Fruit fly (Drosophila melanogaster) whole organism, embryonic: ENCODE data around the gene Ugt305A1.

Experiments
- Abd-B ChIP-seq: fragments of 200-800 bp; sonication (Bioruptor generic); optimal IDR thresholded peaks from 2 replicates; lab custom pipeline; 2018; ENCODE audit warnings: missing biosample characterization, mild to moderate bottlenecking, missing genetic modification characterization, moderate library complexity
- CG10543 ChIP-seq: fragments of 200-800 bp; sonication (Bioruptor generic); optimal IDR thresholded peaks from 3 replicates; lab custom pipeline; 2017; ENCODE audit warnings: missing biosample characterization, mild to moderate bottlenecking, missing genetic modification characterization, moderate library complexity
- CG11085 ChIP-seq: fragments of 200-800 bp; sonication (Bioruptor generic); IDR thresholded peaks from 2 replicates; pipeline ENCODE4 v1.3.6; 2022; ENCODE audit warnings: missing biosample characterization, missing genetic modification characterization
- CG13287 ChIP-seq: fragments of 200-800 bp; sonication (Bioruptor generic); IDR thresholded peaks from 2 replicates; pipeline ENCODE4 v1.3.6; 2022; ENCODE audit warnings: missing biosample characterization, missing genetic modification characterization; ENCODE audit not compliant: partially characterized antibody
- CG13894 ChIP-seq: fragments of 200-800 bp; sonication (Bioruptor generic); optimal IDR thresholded peaks from 3 replicates; lab custom pipeline; 2018; ENCODE audit warnings: missing biosample characterization, mild to moderate bottlenecking, missing genetic modification characterization, moderate library complexity
- CG14710 ChIP-seq: fragments of 200-800 bp; sonication (Bioruptor generic); optimal IDR thresholded peaks from 3 replicates; lab custom pipeline; 2019; ENCODE audit warnings: missing biosample characterization, mild to moderate bottlenecking, missing genetic modification characterization, moderate library complexity
- CG17385 ChIP-seq: fragments of 200-800 bp; sonication (Bioruptor generic); optimal IDR thresholded peaks from 3 replicates; lab custom pipeline; 2018; ENCODE audit warnings: missing biosample characterization, mild to moderate bottlenecking, missing genetic modification characterization
- CG17829 ChIP-seq: fragments of 200-800 bp; optimal IDR thresholded peaks from 2 replicates; lab custom pipeline; 2019; ENCODE audit warnings: missing biosample characterization, mild to moderate bottlenecking, missing genetic modification characterization, moderate library complexity
- CG2199 ChIP-seq: fragments of 200-800 bp; sonication (Bioruptor generic); IDR thresholded peaks from 3 replicates; pipeline ENCODE4 v1.3.6; 2022; ENCODE audit warnings: missing biosample characterization, missing genetic modification characterization
- CG31365 ChIP-seq: fragments of 200-800 bp; sonication (Bioruptor generic); optimal IDR thresholded peaks from 2 replicates; lab custom pipeline; 2018; ENCODE audit warnings: missing biosample characterization, mild to moderate bottlenecking, missing genetic modification characterization
- CG42726 ChIP-seq: fragments of 200-800 bp; sonication (Bioruptor generic); IDR thresholded peaks from 2 replicates; pipeline ENCODE4 v1.3.6; 2022; ENCODE audit warnings: missing biosample characterization, missing genetic modification characterization; ENCODE audit not compliant: partially characterized antibody
- CG4360 ChIP-seq: fragments of 200-800 bp; sonication (Bioruptor generic); IDR thresholded peaks from 2 replicates; pipeline ENCODE4 v1.3.6; 2022; ENCODE audit warnings: missing biosample characterization, missing genetic modification characterization
- CG4820 ChIP-seq: fragments of 200-800 bp; sonication (Bioruptor generic); optimal IDR thresholded peaks from 3 replicates; lab custom pipeline; 2016; ENCODE audit warnings: missing biosample characterization, missing genetic modification characterization
- CG6765 ChIP-seq: fragments of 200-800 bp; sonication (Bioruptor generic); optimal IDR thresholded peaks from 3 replicates; lab custom pipeline; 2017; ENCODE audit warnings: missing biosample characterization, mild to moderate bottlenecking, missing genetic modification characterization
- CG7987 ChIP-seq: fragments of 200-800 bp; sonication (Bioruptor generic); optimal IDR thresholded peaks from 2 replicates; lab custom pipeline; 2018; ENCODE audit warnings: missing biosample characterization, mild to moderate bottlenecking, missing genetic modification characterization, moderate library complexity
- CG8290 ChIP-seq, 3 experiments: fragments of 200-800 bp; sonication (Bioruptor generic); optimal IDR thresholded peaks; 2 replicates each; lab custom pipeline; 2016 to 2019; ENCODE audit warnings: missing biosample characterization in 3 of 3, missing genetic modification characterization in 3 of 3, mild to moderate bottlenecking in 2 of 3, moderate library complexity in 1 of 3
- Camta ChIP-seq: fragments of 200-800 bp; sonication (Bioruptor generic); optimal IDR thresholded peaks from 2 replicates; lab custom pipeline; 2016; ENCODE audit warnings: missing biosample characterization, missing genetic modification characterization
- Dfd ChIP-seq, 2 experiments: fragments of >200 bp; optimal IDR thresholded peaks; 2 replicates each; lab custom pipeline; 2017; ENCODE audit warnings: missing biosample characterization in 2 of 2, missing genetic modification characterization in 2 of 2
- E2f2 ChIP-seq: fragments of 200-800 bp; sonication (Bioruptor generic); IDR thresholded peaks from 2 replicates; pipeline ENCODE4 v1.3.6; 2022; ENCODE audit warnings: missing biosample characterization, missing genetic modification characterization
- Opbp ChIP-seq: fragments of 200-800 bp; sonication (Bioruptor generic); IDR thresholded peaks from 3 replicates; pipeline ENCODE4 v1.3.6; 2022; ENCODE audit warnings: missing biosample characterization, missing genetic modification characterization; ENCODE audit not compliant: partially characterized antibody
- Pdp1 ChIP-seq, 2 experiments: fragments of 200-800 bp; sonication (Bioruptor generic); optimal IDR thresholded peaks; 3 replicates each; lab custom pipeline; 2016; ENCODE audit warnings: missing biosample characterization in 2 of 2, missing genetic modification characterization in 2 of 2, mild to moderate bottlenecking in 1 of 2, moderate library complexity in 1 of 2
- Rfx ChIP-seq: fragments of 200-800 bp; sonication (Bioruptor generic); IDR thresholded peaks from 2 replicates; pipeline ENCODE4 v1.3.6; 2022; ENCODE audit warnings: missing biosample characterization, missing genetic modification characterization
- Stat92E ChIP-seq, 3 experiments: fragments of >200 bp in 2 of 3; fragments of 200-800 bp in 1 of 3; sonication (Bioruptor generic) in 1 of 3; optimal IDR thresholded peaks; 2 replicates each; lab custom pipeline; 2017 to 2019; ENCODE audit warnings: missing biosample characterization in 3 of 3, missing genetic modification characterization in 3 of 3, mild to moderate bottlenecking in 1 of 3, moderate library complexity in 1 of 3
- Trl ChIP-seq, 3 experiments: fragments of >200 bp in 2 of 3; fragments of 200-800 bp in 1 of 3; sonication (Bioruptor generic) in 1 of 3; optimal IDR thresholded peaks; 2 replicates in 1 of 3; 3 replicates in 2 of 3; lab custom pipeline; 2016 to 2017; ENCODE audit warnings: missing biosample characterization in 1 of 3, missing genetic modification characterization in 1 of 3
- al ChIP-seq: fragments of 200-800 bp; sonication (Bioruptor generic); IDR thresholded peaks from 2 replicates; pipeline ENCODE4 v1.3.6; 2022; ENCODE audit warnings: missing biosample characterization, missing genetic modification characterization
- bbx ChIP-seq: fragments of 200-800 bp; sonication (Bioruptor generic); IDR thresholded peaks from 2 replicates; pipeline ENCODE4 v1.3.6; 2022; ENCODE audit warnings: missing biosample characterization, missing genetic modification characterization; ENCODE audit not compliant: partially characterized antibody
- chinmo ChIP-seq: fragments of 200-800 bp; sonication (Bioruptor generic); IDR thresholded peaks from 4 replicates; pipeline ENCODE4 v1.3.6; 2022; ENCODE audit warnings: missing biosample characterization, missing genetic modification characterization; ENCODE audit not compliant: partially characterized antibody
- ci ChIP-seq: fragments of 200-800 bp; sonication (Bioruptor generic); IDR thresholded peaks from 3 replicates; pipeline ENCODE4 v1.3.6; 2022; ENCODE audit warnings: missing biosample characterization, missing genetic modification characterization
- dati ChIP-seq: fragments of 200-800 bp; sonication (Bioruptor generic); IDR thresholded peaks from 2 replicates; pipeline ENCODE4 v1.3.6; 2022; ENCODE audit warnings: missing biosample characterization, missing genetic modification characterization
- grau ChIP-seq: fragments of 200-800 bp; optimal IDR thresholded peaks from 3 replicates; lab custom pipeline; 2019; ENCODE audit warnings: missing biosample characterization, mild to moderate bottlenecking, missing genetic modification characterization, moderate library complexity
- hbn ChIP-seq: fragments of 200-800 bp; sonication (Bioruptor generic); IDR thresholded peaks from 2 replicates; pipeline ENCODE4 v1.3.6; 2022; ENCODE audit warnings: missing biosample characterization, missing genetic modification characterization; ENCODE audit not compliant: partially characterized antibody
- klu ChIP-seq: fragments of 200-800 bp; sonication (Bioruptor generic); IDR thresholded peaks from 2 replicates; pipeline ENCODE4 v1.3.6; 2022; ENCODE audit warnings: missing biosample characterization, missing genetic modification characterization
- kni ChIP-seq: fragments of 200-800 bp; sonication (Bioruptor generic); optimal IDR thresholded peaks from 3 replicates; lab custom pipeline; 2017; ENCODE audit warnings: mild to moderate bottlenecking, missing biosample characterization, missing genetic modification reagents, missing genetic modification characterization
- lov ChIP-seq, 2 experiments: fragments of 200-800 bp in 1 of 2; fragments of >200 bp in 1 of 2; sonication (Bioruptor generic) in 1 of 2; IDR thresholded peaks in 1 of 2; optimal IDR thresholded peaks in 1 of 2; 2 replicates in 1 of 2; 3 replicates in 1 of 2; pipeline versions ENCODE4 v1.3.6 to Lab custom; 2017 to 2022; ENCODE audit warnings: missing biosample characterization in 1 of 2, missing genetic modification characterization in 1 of 2
- nmo ChIP-seq: fragments of 200-800 bp; sonication (Bioruptor generic); optimal IDR thresholded peaks from 2 replicates; lab custom pipeline; 2018; ENCODE audit warnings: missing biosample characterization, mild to moderate bottlenecking, missing genetic modification characterization, moderate library complexity
- prd ChIP-seq, 3 experiments: fragments of >200 bp in 2 of 3; fragments of 200-800 bp in 1 of 3; sonication (Bioruptor generic) in 1 of 3; optimal IDR thresholded peaks in 2 of 3; IDR thresholded peaks in 1 of 3; 2 replicates in 2 of 3; 3 replicates in 1 of 3; pipeline versions ENCODE4 v1.3.6 to Lab custom; 2017 to 2022; ENCODE audit warnings: missing biosample characterization in 1 of 3, missing genetic modification characterization in 1 of 3
- pros ChIP-seq: fragments of 200-800 bp; sonication (Bioruptor generic); optimal IDR thresholded peaks from 3 replicates; lab custom pipeline; 2019; ENCODE audit warnings: missing biosample characterization, mild to moderate bottlenecking, missing genetic modification characterization, moderate library complexity
- pum ChIP-seq: fragments of 200-800 bp; sonication (Bioruptor generic); optimal IDR thresholded peaks from 2 replicates; lab custom pipeline; 2016; ENCODE audit warnings: missing biosample characterization, missing genetic modification characterization
- sd ChIP-seq: fragments of 200-800 bp; sonication (Bioruptor generic); optimal IDR thresholded peaks from 3 replicates; lab custom pipeline; 2018; ENCODE audit warnings: missing biosample characterization, mild to moderate bottlenecking, missing genetic modification characterization, moderate library complexity
- slp2 ChIP-seq: fragments of 200-800 bp; sonication (Bioruptor generic); optimal IDR thresholded peaks from 2 replicates; lab custom pipeline; 2016; ENCODE audit warnings: missing biosample characterization, missing genetic modification characterization
- sr ChIP-seq: fragments of 200-800 bp; sonication (Bioruptor generic); IDR thresholded peaks from 3 replicates; pipeline ENCODE4 v1.3.6; 2022; ENCODE audit warnings: missing biosample characterization, missing genetic modification characterization
- ssp ChIP-seq: fragments of 200-800 bp; sonication (Bioruptor generic); IDR thresholded peaks from 2 replicates; pipeline ENCODE4 v1.3.6; 2022; ENCODE audit warnings: missing biosample characterization, missing genetic modification characterization
- tio ChIP-seq: fragments of 200-800 bp; sonication (Bioruptor generic); optimal IDR thresholded peaks from 2 replicates; lab custom pipeline; 2017; ENCODE audit warnings: missing biosample characterization, missing genetic modification characterization, inconsistent platforms
- twi ChIP-seq: fragments of 200-800 bp; optimal IDR thresholded peaks from 2 replicates; lab custom pipeline; 2019; ENCODE audit warnings: missing biosample characterization, mild to moderate bottlenecking, missing genetic modification characterization, moderate library complexity
- vvl ChIP-seq: fragments of 200-800 bp; sonication (Bioruptor generic); IDR thresholded peaks from 2 replicates; pipeline ENCODE4 v1.3.6; 2022; ENCODE audit warnings: missing biosample characterization, missing genetic modification characterization
- z ChIP-seq: fragments of 200-800 bp; sonication (Bioruptor generic); IDR thresholded peaks from 3 replicates; pipeline ENCODE4 v1.3.6; 2022; ENCODE audit warnings: missing biosample characterization, missing genetic modification characterization

Gene Ugt305A1

DNA sequence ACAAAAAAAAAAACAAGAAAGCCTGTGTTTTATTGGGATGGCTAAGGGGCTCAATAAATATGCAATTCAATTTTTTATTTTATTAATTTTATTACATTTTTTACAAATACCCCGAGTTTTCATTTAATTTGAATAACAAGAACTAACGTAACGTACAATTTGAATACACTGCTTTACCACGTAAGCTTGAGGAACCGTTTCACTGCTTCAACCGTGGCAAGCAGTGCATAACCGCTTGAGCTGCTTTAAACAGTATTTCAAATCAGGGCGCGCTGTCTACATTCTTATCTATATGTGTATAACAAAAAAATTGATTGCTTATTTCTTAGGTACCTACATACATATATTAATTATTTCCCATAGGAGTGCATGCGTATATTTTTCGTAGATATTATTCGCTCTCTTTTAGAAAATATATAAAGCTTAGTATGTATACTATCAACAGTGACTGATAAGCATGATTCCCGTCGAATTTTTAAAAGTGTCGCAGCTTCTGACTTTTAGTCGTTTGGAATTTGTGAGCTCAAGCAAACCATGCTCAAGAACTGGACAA is 33.2 kb downstream of the Ugt305A1 start, which contains the start of gene CG14990 (continued):
- TF ChIP-seq CG42726 (GFP tag; lab: Robert Waterston, UW) (peak; percentile 66; the same call in 1 of the 2 replicates), CG14710 (tag; lab: Kevin White, UChicago) (peak; percentile 2), CG4820 (GFP tag; lab: Kevin White, UChicago) (no peak), sr (GFP tag; lab: Robert Waterston, UW) (no peak), CG4360 (GFP tag; lab: Robert Waterston, UW) (peak; percentile 37; the same call in 1 of the 2 replicates), E2f2 (peak; percentile 99), CG7987 (GFP tag; lab: Kevin White, UChicago) (no peak), Opbp (GFP tag; lab: Robert Waterston, UW) (peak; percentile 56; the same call in 2 of the 3 replicates), Rfx (GFP tag; lab: Robert Waterston, UW) (0 out of 2 replicates have a peak, but pooled peaks have one; percentile 50), lov (optimal IDR thresholded peaks at IDR 0.05; lab: Kevin White, UChicago) (no peak), lov (GFP tag; IDR thresholded peaks at IDR 0.05; lab: Robert Waterston, UW) (no peak), vvl (GFP tag; lab: Robert Waterston, UW) (peak; percentile 66; the same call in 1 of the 2 replicates), hbn (GFP tag; lab: Robert Waterston, UW) (no peak), CG17829 (peak; percentile 10), CG6765 (GFP tag; lab: Kevin White, UChicago) (no peak), CG31365 (tag; lab: Kevin White, UChicago) (peak; percentile 99), bbx (0 out of 2 replicates have a peak, but pooled peaks have one; percentile 31), grau (tag; lab: Kevin White, UChicago) (peak; percentile 11), al (GFP tag; lab: Robert Waterston, UW) (no peak), Stat92E (GFP tag; optimal IDR thresholded peaks at IDR 0.05; lab: Kevin White, UChicago) (peak in 1 of 3 experiments; percentile 53), Camta (GFP tag; lab: Kevin White, UChicago) (no peak), nmo (GFP tag; lab: Kevin White, UChicago) (peak; percentile 38), Dfd (GFP tag; optimal IDR thresholded peaks at IDR 0.05; lab: Kevin White, UChicago) (peak in 1 of 2 experiments; percentile 87), prd (optimal IDR thresholded peaks at IDR 0.05; lab: Kevin White, UChicago) (no peak), prd (GFP tag; IDR thresholded peaks at IDR 0.05; lab: Robert Waterston, UW) (no peak), CG11085 (no peak), ssp (GFP tag; lab: Robert Waterston, UW) (no peak), CG13894 (tag; lab: Kevin White, UChicago) (no peak), CG13287 (GFP tag; lab: Robert Waterston, UW) (peak; percentile 39; the same call in 1 of the 2 replicates), dati (no peak)

DNA sequence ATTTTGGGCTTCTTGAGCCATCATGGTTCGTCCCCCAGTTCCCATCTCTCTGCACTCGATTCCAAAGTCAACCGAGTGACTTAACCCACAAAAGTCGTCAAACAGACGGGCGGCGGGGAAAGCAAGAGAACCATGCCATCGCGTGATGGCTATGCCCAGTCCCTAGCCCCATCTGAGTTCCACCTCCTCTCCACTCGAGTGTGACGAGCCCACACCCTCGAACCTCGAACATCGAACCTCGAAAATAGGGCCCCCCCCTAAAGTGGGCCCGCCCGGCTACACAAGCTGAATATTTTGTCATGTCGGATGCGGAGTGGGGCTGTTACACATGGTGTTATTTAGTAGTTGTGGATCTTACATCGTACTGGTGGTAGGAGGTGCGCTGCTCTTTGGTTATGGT is 37.0 kb downstream of the Ugt305A1 start:
- peak; percentile 50 for TF ChIP-seq kni (GFP tag; lab: Kevin White, UChicago)
- TF ChIP-seq vvl (GFP tag; lab: Robert Waterston, UW), result peak; percentile 47; the same call in 1 of the 2 replicates
- 0 out of 3 replicates have a peak, but pooled peaks have one; percentile 59 for TF ChIP-seq CG2199 (GFP tag; lab: Robert Waterston, UW)
- TF ChIP-seq CG17385 (GFP tag; lab: Kevin White, UChicago), result no peak
- no peak for TF ChIP-seq tio (GFP tag; lab: Kevin White, UChicago)
- peak; percentile 39; the same call in 1 of the 3 replicates for TF ChIP-seq ci
- peak; percentile 19 for TF ChIP-seq CG10543 (GFP tag; lab: Kevin White, UChicago)
- TF ChIP-seq pum (GFP tag; lab: Kevin White, UChicago), result no peak
- peak; percentile 28 for TF ChIP-seq sd (tag; lab: Kevin White, UChicago)
- no peak for TF ChIP-seq slp2 (GFP tag; lab: Kevin White, UChicago)
- peak; percentile 55 for TF ChIP-seq pros (GFP tag; lab: Kevin White, UChicago)
- no peak for TF ChIP-seq Trl (optimal IDR thresholded peaks at IDR 0.05; lab: Kevin White, UChicago)
- TF ChIP-seq Trl (GFP tag; optimal IDR thresholded peaks at IDR 0.05; lab: Kevin White, UChicago), result no peak
- TF ChIP-seq z (GFP tag; lab: Robert Waterston, UW), result peak; percentile 71; the same call in 1 of the 3 replicates
- no peak for TF ChIP-seq Abd-B (GFP tag; lab: Kevin White, UChicago)
- TF ChIP-seq nmo (GFP tag; lab: Kevin White, UChicago), result no peak
- 0 out of 4 replicates have a peak, but pooled peaks have one; percentile 47 for TF ChIP-seq chinmo (GFP tag; lab: Robert Waterston, UW)
- peak; percentile 8 for TF ChIP-seq twi (tag; lab: Kevin White, UChicago)
- TF ChIP-seq klu (GFP tag; lab: Robert Waterston, UW), result no peak
- no peak for TF ChIP-seq CG8290 (GFP tag; optimal IDR thresholded peaks at IDR 0.05; lab: Kevin White, UChicago)
- peak in 1 of 2 experiments; percentile 11 for TF ChIP-seq CG8290 (tag; optimal IDR thresholded peaks at IDR 0.05; lab: Kevin White, UChicago)
- TF ChIP-seq Pdp1 (GFP tag; optimal IDR thresholded peaks at IDR 0.05; lab: Kevin White, UChicago), result peak in 1 of 2 experiments; percentile 31
